Worm (Caenorhabditis elegans): ENCODE measurements around the gene C25A8.2.

C25A8.2 gene

DNA sequence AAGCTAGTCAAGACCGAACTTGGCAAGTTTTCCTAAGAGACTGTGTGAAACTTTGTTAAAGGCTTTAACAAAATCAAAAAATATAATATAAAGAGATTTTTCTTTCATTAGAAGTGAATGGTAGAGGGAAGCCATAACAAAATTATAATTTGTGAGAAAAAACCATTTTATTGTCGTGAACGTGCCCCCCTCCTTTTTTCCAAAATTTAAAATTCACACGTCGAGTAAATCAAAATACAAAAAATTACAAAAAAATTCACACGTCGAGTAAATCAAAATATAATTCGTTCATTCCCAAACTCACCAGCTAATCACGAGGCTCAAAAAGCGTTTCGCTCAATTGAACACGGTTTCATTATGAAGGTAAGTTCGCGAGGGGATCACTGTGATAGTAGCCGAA is at the start of gene C25A8.2:
Gene C25A8.2 (plus strand): TSS at position 301 of the 400 bp plus-strand sequence.
- no peak for TF ChIP-seq ZK546.5 (tag; optimal IDR thresholded peaks at IDR 0.05)
- TF ChIP-seq mab-5 (tag; optimal IDR thresholded peaks at IDR 0.05): no peak
- no peak for TF ChIP-seq nhr-23 (tag; optimal IDR thresholded peaks at IDR 0.05)
- TF ChIP-seq unc-39 (tag; optimal IDR thresholded peaks at IDR 0.05): no peak
- TF ChIP-seq sma-3 (GFP tag; optimal IDR thresholded peaks at IDR 0.05): no peak
- no peak for TF ChIP-seq egl-27 (tag; optimal IDR thresholded peaks at IDR 0.05)
- TF ChIP-seq elt-3 (tag; optimal IDR thresholded peaks at IDR 0.05): no peak
- no peak for TF ChIP-seq lin-39 (tag; optimal IDR thresholded peaks at IDR 0.05)
- TF ChIP-seq sem-4 (tag; optimal IDR thresholded peaks at IDR 0.05): no peak
- TF ChIP-seq nhr-77 (tag; optimal IDR thresholded peaks at IDR 0.05): no peak
- no peak for TF ChIP-seq elt-1 (tag; optimal IDR thresholded peaks at IDR 0.05)
- no peak for TF ChIP-seq unc-55 (GFP tag; optimal IDR thresholded peaks at IDR 0.05)
- no peak for TF ChIP-seq gmeb-1 (tag; optimal IDR thresholded peaks at IDR 0.05)
- TF ChIP-seq dmd-4 (tag; optimal IDR thresholded peaks at IDR 0.05): no peak
- no peak for TF ChIP-seq nhr-25 (tag; optimal IDR thresholded peaks at IDR 0.05)

DNA sequence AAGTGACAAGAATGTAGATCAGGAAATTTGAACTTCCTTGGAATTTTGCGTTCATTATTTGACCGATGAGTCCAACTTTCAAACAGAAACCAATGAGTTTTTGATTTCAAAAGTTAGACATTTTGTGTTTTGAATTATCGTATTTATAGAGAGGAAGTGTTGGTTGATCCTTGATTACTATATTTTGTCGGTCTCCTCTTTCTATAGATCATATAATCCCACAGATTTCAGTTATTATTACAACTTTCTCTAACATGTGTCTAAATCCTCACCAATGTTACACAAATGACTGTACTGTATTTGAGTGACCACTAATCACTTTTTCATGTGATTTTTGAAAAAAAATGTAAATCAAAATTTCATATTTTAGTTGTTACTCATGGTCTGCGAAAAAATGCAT is 45.1 kb upstream of the C25A8.2 start, which contains the start of gene B0478.3:
Gene B0478.3 (minus strand): TSS at position 101 of the 400 bp plus-strand sequence.
- TF ChIP-seq lin-39 (tag; optimal IDR thresholded peaks at IDR 0.05): no peak
- no peak for TF ChIP-seq dmd-4 (tag; optimal IDR thresholded peaks at IDR 0.05)
- no peak for TF ChIP-seq alr-1 (tag; optimal IDR thresholded peaks at IDR 0.05)
- TF ChIP-seq nhr-129 (tag; optimal IDR thresholded peaks at IDR 0.05): no peak

DNA sequence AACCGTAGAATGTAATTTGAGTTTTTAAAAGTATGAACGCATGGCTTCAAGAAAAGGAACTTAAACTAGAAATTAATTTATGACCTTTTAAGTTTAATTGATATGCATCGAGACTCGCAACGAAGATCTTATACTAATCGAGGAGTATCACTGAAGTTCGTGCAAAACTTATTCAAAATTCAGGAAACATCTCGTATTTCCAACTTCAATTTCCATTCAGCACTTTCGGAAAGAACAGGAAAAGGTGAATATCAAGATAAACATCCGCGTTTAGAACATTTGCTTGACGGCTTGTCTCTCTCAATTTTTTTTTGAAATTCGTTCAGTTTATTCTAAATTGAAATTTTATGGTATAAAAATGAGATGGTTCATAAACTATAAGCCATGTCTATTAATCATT is 44.4 kb upstream of the C25A8.2 start, which contains the start of gene ZK381.2:
Gene ZK381.2 (plus strand): TSS at position 301 of the 400 bp plus-strand sequence.
- TF ChIP-seq R02D3.7 (tag; optimal IDR thresholded peaks at IDR 0.05): no peak
- no peak for TF ChIP-seq ztf-11 (tag; optimal IDR thresholded peaks at IDR 0.05)
- TF ChIP-seq unc-62 (GFP tag; optimal IDR thresholded peaks at IDR 0.05): no peak
- TF ChIP-seq nhr-23 (tag; optimal IDR thresholded peaks at IDR 0.05): no peak

DNA sequence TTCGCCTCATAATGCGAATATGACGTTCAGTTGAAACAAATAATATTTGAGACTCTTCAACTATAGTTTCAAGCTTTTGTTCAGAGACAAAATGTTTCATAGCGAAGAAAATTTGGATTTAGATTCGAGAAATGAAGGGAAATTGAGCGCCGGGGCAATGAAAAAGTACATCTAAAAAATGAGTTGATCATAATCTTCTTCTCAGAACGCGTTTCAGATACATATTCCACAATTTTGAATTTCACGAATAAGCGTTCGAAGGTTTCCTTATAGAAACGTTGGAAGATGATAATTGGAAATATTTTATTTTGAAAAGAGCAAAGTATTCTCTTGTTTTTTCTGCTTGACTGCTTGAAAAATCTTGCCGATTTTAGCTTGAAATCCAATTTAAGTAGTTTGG is 39.4 kb upstream of the C25A8.2 start, which contains the start of gene ZK381.8:
Gene ZK381.8 (minus strand): TSS at position 101 of the 400 bp plus-strand sequence.
- TF ChIP-seq nhr-237 (tag; optimal IDR thresholded peaks at IDR 0.05) (no peak), dmd-4 (tag; optimal IDR thresholded peaks at IDR 0.05) (no peak), Y55F3AM.14 (GFP tag; optimal IDR thresholded peaks at IDR 0.05) (no peak), nhr-10 (tag; optimal IDR thresholded peaks at IDR 0.05) (no peak), aly-2 (tag; optimal IDR thresholded peaks at IDR 0.05) (no peak), unc-39 (tag; optimal IDR thresholded peaks at IDR 0.05) (no peak), ztf-11 (tag; optimal IDR thresholded peaks at IDR 0.05) (no peak), mdl-1 (tag; optimal IDR thresholded peaks at IDR 0.05) (no peak), nhr-12 (tag; optimal IDR thresholded peaks at IDR 0.05) (no peak)

DNA sequence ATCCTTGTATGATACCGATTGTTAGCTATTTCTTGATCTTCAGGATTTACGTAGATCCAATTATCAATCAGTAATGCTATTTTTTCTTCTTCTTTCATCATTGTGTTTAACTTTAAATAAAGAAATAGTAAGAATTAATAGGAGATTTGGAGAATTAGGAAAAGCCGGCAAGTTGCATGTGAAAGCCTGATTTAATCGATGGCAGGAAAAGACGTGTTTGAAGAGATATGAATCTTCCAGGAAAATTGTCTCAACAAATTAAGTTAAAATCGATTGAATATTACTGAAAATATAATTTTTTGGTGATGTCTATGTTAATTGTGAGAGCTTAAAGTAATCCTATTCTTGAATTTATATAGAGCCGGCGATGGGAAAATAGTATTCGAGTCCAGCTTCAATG is 38.4 kb upstream of the C25A8.2 start, which contains the start of gene ZK381.62:
Gene ZK381.62 (minus strand): TSS at position 101 of the 400 bp plus-strand sequence.
- TF ChIP-seq lin-13 (GFP tag; optimal IDR thresholded peaks at IDR 0.05) (no peak), unc-39 (tag; optimal IDR thresholded peaks at IDR 0.05) (no peak), egl-27 (tag; optimal IDR thresholded peaks at IDR 0.05) (no peak), ceh-16 (tag; optimal IDR thresholded peaks at IDR 0.05) (no peak), ztf-4 (tag; optimal IDR thresholded peaks at IDR 0.05) (no peak), mab-5 (tag; optimal IDR thresholded peaks at IDR 0.05) (no peak), snpc-4 (tag; optimal IDR thresholded peaks at IDR 0.05) (no peak), skn-1 (tag; optimal IDR thresholded peaks at IDR 0.05) (no peak)

DNA sequence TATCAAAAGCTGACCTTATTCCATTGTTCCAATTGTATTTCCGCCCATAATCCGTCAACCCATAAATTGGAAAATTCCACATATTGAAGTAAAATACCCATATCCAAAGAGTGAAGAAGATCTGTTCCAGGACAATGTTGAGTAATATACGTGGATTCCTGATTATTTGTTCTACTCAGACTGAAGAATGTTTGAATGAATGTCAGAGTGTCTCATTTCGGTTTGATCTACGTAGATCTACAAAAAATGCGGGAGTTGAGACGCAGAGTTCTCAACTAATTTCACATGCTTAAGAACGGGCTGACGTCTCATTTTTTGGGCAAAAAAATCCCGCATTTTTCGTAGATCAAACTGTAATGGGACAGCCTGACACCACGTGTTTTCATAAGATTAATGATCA is 37.2 kb upstream of the C25A8.2 start, which contains the start of gene nhr-249:
Gene nhr-249 (minus strand): TSS at position 101 of the 400 bp plus-strand sequence.
- TF ChIP-seq lsy-2 (tag; optimal IDR thresholded peaks at IDR 0.05) (no peak), gmeb-1 (tag; optimal IDR thresholded peaks at IDR 0.05) (no peak), ztf-4 (tag; optimal IDR thresholded peaks at IDR 0.05) (no peak), lin-13 (GFP tag; optimal IDR thresholded peaks at IDR 0.05) (no peak), nhr-21 (tag; optimal IDR thresholded peaks at IDR 0.05) (no peak), ama-1 (optimal IDR thresholded peaks at IDR 0.05) (no peak), nhr-11 (tag; optimal IDR thresholded peaks at IDR 0.05) (no peak), unc-39 (tag; optimal IDR thresholded peaks at IDR 0.05) (no peak), elt-1 (tag; optimal IDR thresholded peaks at IDR 0.05) (no peak), mdl-1 (tag; optimal IDR thresholded peaks at IDR 0.05) (no peak), nhr-23 (tag; optimal IDR thresholded peaks at IDR 0.05) (no peak), R02D3.7 (tag; optimal IDR thresholded peaks at IDR 0.05) (no peak), fos-1 (tag; optimal IDR thresholded peaks at IDR 0.05) (no peak), aly-2 (tag; optimal IDR thresholded peaks at IDR 0.05) (no peak), skn-1 (tag; optimal IDR thresholded peaks at IDR 0.05) (no peak), ceh-82 (tag; optimal IDR thresholded peaks at IDR 0.05) (no peak), mbf-1 (tag; optimal IDR thresholded peaks at IDR 0.05) (no peak), ZK546.5 (tag; optimal IDR thresholded peaks at IDR 0.05) (no peak), unc-62 (GFP tag; optimal IDR thresholded peaks at IDR 0.05) (no peak)

Data from whole organism, L2 larva.